Fruit fly (Drosophila melanogaster) whole organism, wandering third instar larva: ENCODE data around the gene Sfp26Ad.

Source experiments
- Abd-B ChIP-seq: fragments of >200 bp; optimal IDR thresholded peaks from 2 replicates; lab custom pipeline; 2017; ENCODE audit warnings: missing biosample characterization, missing genetic modification characterization
- CG32264 ChIP-seq: fragments of 200-800 bp; sonication (Bioruptor generic); optimal IDR thresholded peaks from 2 replicates; lab custom pipeline; 2016; ENCODE audit warnings: missing biosample characterization, missing genetic modification characterization
- CG9705 ChIP-seq: fragments of 200-800 bp; sonication (Bioruptor generic); optimal IDR thresholded peaks from 2 replicates; lab custom pipeline; 2018; ENCODE audit warnings: missing biosample characterization, mild to moderate bottlenecking, missing genetic modification characterization
- Dif ChIP-seq: fragments of 200-275, 200-300 bp; sonication (Bioruptor generic); optimal IDR thresholded peaks from 2 replicates; lab custom pipeline; 2018; ENCODE audit warnings: missing biosample characterization, missing genetic modification characterization; ENCODE audit not compliant: partially characterized antibody
- GATAd ChIP-seq: sonication (Bioruptor generic); optimal IDR thresholded peaks from 2 replicates; lab custom pipeline; 2016; ENCODE audit warnings: missing biosample characterization, missing genetic modification characterization
- HLH106 ChIP-seq: fragments of 200-800 bp; optimal IDR thresholded peaks from 3 replicates; lab custom pipeline; 2019; ENCODE audit warnings: missing biosample characterization, mild to moderate bottlenecking, missing genetic modification characterization, moderate library complexity
- Hr83 ChIP-seq: fragments of 200-300 bp; sonication (Bioruptor generic); optimal IDR thresholded peaks from 2 replicates; lab custom pipeline; 2016; ENCODE audit warnings: missing biosample characterization, mild to moderate bottlenecking, missing genetic modification characterization, moderate library complexity; ENCODE audit not compliant: poor library complexity, severe bottlenecking
- Jra ChIP-seq: sonication (Bioruptor generic); optimal IDR thresholded peaks from 2 replicates; lab custom pipeline; 2016; ENCODE audit warnings: missing biosample characterization, missing genetic modification characterization
- Myc ChIP-seq: fragments of >200 bp; optimal IDR thresholded peaks from 2 replicates; lab custom pipeline; 2017
- N ChIP-seq: fragments of >200 bp; optimal IDR thresholded peaks from 2 replicates; lab custom pipeline; 2018; ENCODE audit warnings: missing biosample characterization, missing external identifiers, missing genetic modification characterization
- Rel ChIP-seq, 2 experiments: fragments of 200-800 bp; sonication (Bioruptor generic) in 1 of 2; optimal IDR thresholded peaks; 2 replicates in 1 of 2; 3 replicates in 1 of 2; lab custom pipeline; 2016 to 2019; ENCODE audit warnings: mild to moderate bottlenecking in 2 of 2, missing biosample characterization in 2 of 2, missing genetic modification characterization in 2 of 2, moderate library complexity in 1 of 2
- Sp1 ChIP-seq: fragments of 200-800 bp; sonication (Bioruptor generic); optimal IDR thresholded peaks from 3 replicates; lab custom pipeline; 2019; ENCODE audit warnings: missing biosample characterization, mild to moderate bottlenecking, missing genetic modification characterization, moderate library complexity
- Vsx2 ChIP-seq: fragments of 200-300, 225-300 bp; sonication (Bioruptor generic); optimal IDR thresholded peaks from 2 replicates; lab custom pipeline; 2018; ENCODE audit warnings: missing biosample characterization, missing genetic modification characterization; ENCODE audit not compliant: partially characterized antibody
- brk ChIP-seq: fragments of 200-800 bp; sonication (Bioruptor generic); optimal IDR thresholded peaks from 2 replicates; lab custom pipeline; 2016; ENCODE audit warnings: missing biosample characterization, mild to moderate bottlenecking, missing genetic modification characterization
- dmrt93B ChIP-seq: fragments of 200-800 bp; sonication (Bioruptor generic); optimal IDR thresholded peaks from 2 replicates; lab custom pipeline; 2018; ENCODE audit warnings: missing biosample characterization, mild to moderate bottlenecking, missing genetic modification characterization
- dsf ChIP-seq: sonication (Bioruptor generic); optimal IDR thresholded peaks from 2 replicates; lab custom pipeline; 2016; ENCODE audit warnings: missing biosample characterization, missing genetic modification characterization, borderline replicate concordance
- ey ChIP-seq: fragments of 200-800 bp; sonication (Bioruptor generic); optimal IDR thresholded peaks from 2 replicates; lab custom pipeline; 2016; ENCODE audit warnings: missing biosample characterization, missing genetic modification characterization
- foxo ChIP-seq, 2 experiments: fragments of 200-800 bp; sonication (Bioruptor generic); optimal IDR thresholded peaks; 2 replicates in 1 of 2; 3 replicates in 1 of 2; lab custom pipeline; 2016 to 2017; ENCODE audit warnings: missing biosample characterization in 2 of 2, missing genetic modification characterization in 2 of 2
- h ChIP-seq: fragments of 200-800 bp; sonication (Bioruptor generic); optimal IDR thresholded peaks from 3 replicates; lab custom pipeline; 2016; ENCODE audit warnings: missing biosample characterization, mild to moderate bottlenecking, missing genetic modification characterization
- jim ChIP-seq: fragments of 175-275, 200-325 bp; sonication (Bioruptor generic); optimal IDR thresholded peaks from 2 replicates; lab custom pipeline; 2016; ENCODE audit warnings: missing biosample characterization, mild to moderate bottlenecking, missing genetic modification characterization
- lola ChIP-seq: fragments of >200 bp; optimal IDR thresholded peaks from 2 replicates; lab custom pipeline; 2017; ENCODE audit warnings: missing biosample characterization, missing genetic modification characterization
- pan ChIP-seq: fragments of >200 bp; optimal IDR thresholded peaks from 2 replicates; lab custom pipeline; 2017
- psq ChIP-seq: fragments of 200-800 bp; sonication (Bioruptor generic); optimal IDR thresholded peaks from 3 replicates; lab custom pipeline; 2017; ENCODE audit warnings: missing biosample characterization, mild to moderate bottlenecking, missing genetic modification characterization, moderate library complexity
- sage ChIP-seq: fragments of 200-800 bp; sonication (Bioruptor generic); optimal IDR thresholded peaks from 2 replicates; lab custom pipeline; 2016; ENCODE audit warnings: missing biosample characterization, mild to moderate bottlenecking, missing genetic modification characterization
- tai ChIP-seq: sonication (Bioruptor generic); optimal IDR thresholded peaks from 2 replicates; lab custom pipeline; 2016; ENCODE audit warnings: missing biosample characterization, missing genetic modification characterization
- usp ChIP-seq: fragments of >200 bp; optimal IDR thresholded peaks from 2 replicates; lab custom pipeline; 2017; ENCODE audit warnings: missing biosample characterization, missing genetic modification characterization
- woc ChIP-seq: sonication (Bioruptor generic); optimal IDR thresholded peaks from 2 replicates; lab custom pipeline; 2016; ENCODE audit warnings: missing biosample characterization, mild to moderate bottlenecking, missing genetic modification characterization

Sfp26Ad gene

DNA sequence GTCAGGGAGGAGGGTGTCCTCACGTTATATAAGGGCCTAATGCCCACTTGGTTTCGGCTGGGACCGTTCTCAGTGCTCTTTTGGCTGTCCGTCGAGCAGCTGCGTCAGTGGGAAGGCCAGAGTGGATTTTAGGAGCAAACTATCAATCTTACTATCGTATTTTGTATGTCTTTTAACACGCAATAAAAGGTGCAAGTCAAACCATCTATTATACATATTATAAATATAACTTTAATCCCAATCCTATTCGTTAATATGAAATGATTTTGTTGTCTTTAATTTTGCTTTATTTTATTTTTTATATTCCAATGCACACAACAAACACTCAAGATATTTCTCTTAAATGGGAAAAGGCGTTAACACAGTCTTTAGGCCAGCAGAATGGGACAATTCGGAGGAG, 26.5 kb upstream of the Sfp26Ad start, which contains the start of gene Ucp4B:
Gene Ucp4B (plus strand): TSS at position 301 of the 400 bp plus-strand sequence.
- TF ChIP-seq dsf (no peak), Sp1 (GFP tag; lab: Kevin White, UChicago) (no peak), woc (GFP tag; lab: Kevin White, UChicago) (no peak), CG9705 (GFP tag; lab: Kevin White, UChicago) (no peak), brk (GFP tag; lab: Kevin White, UChicago) (no peak), Abd-B (GFP tag; lab: Kevin White, UChicago) (no peak), h (GFP tag; lab: Kevin White, UChicago) (no peak), Jra (GFP tag; lab: Kevin White, UChicago) (no peak), HLH106 (tag; lab: Kevin White, UChicago) (no peak), lola (GFP tag; lab: Kevin White, UChicago) (no peak), Dif (GFP tag; lab: Kevin White, UChicago) (no peak)
- TF ChIP-seq, all 38 proteins: peak for 0

dm6 chr2L:5967702-5968616, 24.9 kb upstream of the Sfp26Ad start, which contains the start of the genes CG13992 and Ucp4C:
Gene CG13992, minus strand, starts transcription at chr2L:5967752.
Gene Ucp4C, plus strand, starts transcription at chr2L:5968566.
- TF ChIP-seq CG32264 (no peak), h (GFP tag; lab: Kevin White, UChicago) (no peak), Vsx2 (GFP tag; lab: Kevin White, UChicago) (no peak), CG9705 (GFP tag; lab: Kevin White, UChicago) (no peak), Hr83 (no peak), N (GFP tag; lab: Kevin White, UChicago) (no peak), usp (GFP tag; lab: Kevin White, UChicago) (no peak), ey (no peak), pan (lab: Kevin White, UChicago) (no peak), brk (GFP tag; lab: Kevin White, UChicago) (no peak), tai (GFP tag; lab: Kevin White, UChicago) (no peak), GATAd (GFP tag; lab: Kevin White, UChicago) (no peak), sage (GFP tag; lab: Kevin White, UChicago) (no peak), Sp1 (GFP tag; lab: Kevin White, UChicago) (no peak), jim (GFP tag; lab: Kevin White, UChicago) (no peak), Rel (GFP tag; optimal IDR thresholded peaks at IDR 0.05; lab: Kevin White, UChicago) (no peak), Rel (tag; optimal IDR thresholded peaks at IDR 0.05; lab: Kevin White, UChicago) (no peak)
- TF ChIP-seq, all 38 proteins: peak for 0

dm6 chr2L:5964851-5965250, 21.7 kb upstream of the Sfp26Ad start, which contains the start of gene psd:
Gene psd, minus strand, starts transcription at chr2L:5964951.
- no peak for TF ChIP-seq Hr83
- no peak for TF ChIP-seq dsf
- TF ChIP-seq, all 38 proteins: peak for 0

DNA sequence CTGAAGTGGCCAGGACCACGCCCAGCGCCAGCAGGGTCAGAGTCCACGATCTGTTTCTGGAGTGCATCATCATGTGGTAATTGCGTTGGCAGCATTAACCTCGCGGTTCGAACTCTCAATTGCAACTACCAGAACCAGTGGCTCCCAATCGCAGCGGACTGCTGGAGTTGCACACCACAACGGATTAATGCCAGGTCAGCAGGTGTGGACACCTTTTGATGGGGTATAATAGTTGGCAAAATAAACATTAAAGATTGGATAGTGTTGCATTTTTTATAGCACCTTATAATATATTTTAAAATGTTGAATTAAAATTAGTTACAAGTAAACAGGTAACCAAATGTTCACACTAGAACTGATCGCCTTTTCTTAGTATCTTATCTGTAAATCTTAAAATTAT, 21.1 kb upstream of the Sfp26Ad start:
- TF ChIP-seq dmrt93B (GFP tag; lab: Kevin White, UChicago) (no peak), HLH106 (tag; lab: Kevin White, UChicago) (no peak), woc (GFP tag; lab: Kevin White, UChicago) (no peak), Dif (GFP tag; lab: Kevin White, UChicago) (no peak), foxo (GFP tag; optimal IDR thresholded peaks at IDR 0.05; lab: Kevin White, UChicago) (no peak), CG32264 (no peak), GATAd (GFP tag; lab: Kevin White, UChicago) (no peak), Rel (GFP tag; optimal IDR thresholded peaks at IDR 0.05; lab: Kevin White, UChicago) (no peak), Rel (tag; optimal IDR thresholded peaks at IDR 0.05; lab: Kevin White, UChicago) (no peak), psq (GFP tag; lab: Kevin White, UChicago) (no peak), Myc (lab: Kevin White, UChicago) (no peak), sage (GFP tag; lab: Kevin White, UChicago) (no peak), lola (GFP tag; lab: Kevin White, UChicago) (no peak), pan (lab: Kevin White, UChicago) (no peak), usp (GFP tag; lab: Kevin White, UChicago) (no peak)
- TF ChIP-seq, all 38 proteins: peak for 0

DNA sequence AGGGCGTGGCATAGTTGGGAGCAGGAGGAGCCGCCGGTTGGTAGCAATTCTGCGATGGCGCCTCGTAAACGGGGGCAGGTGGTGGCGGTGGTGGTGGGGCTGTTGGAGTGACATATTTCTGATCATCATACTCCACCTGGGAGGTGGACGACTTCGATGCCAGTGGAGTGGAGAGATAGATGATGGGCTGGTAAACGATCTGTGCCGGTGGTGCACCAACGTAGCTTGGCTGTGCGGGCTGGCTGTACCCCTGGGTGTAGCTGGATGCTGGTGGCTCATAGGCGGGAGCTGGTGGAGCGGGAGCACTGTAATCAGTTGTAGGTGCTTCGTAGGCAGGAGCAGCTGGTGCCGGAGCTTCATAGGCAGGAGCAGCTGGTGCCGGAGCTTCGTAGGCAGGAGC, 20.1 kb upstream of the Sfp26Ad start:
- no peak for TF ChIP-seq CG32264
- TF ChIP-seq, all 38 proteins: peak for 0
